Worm (Caenorhabditis elegans): Measurements from ENCODE around the gene F40G9.14.

DNA sequence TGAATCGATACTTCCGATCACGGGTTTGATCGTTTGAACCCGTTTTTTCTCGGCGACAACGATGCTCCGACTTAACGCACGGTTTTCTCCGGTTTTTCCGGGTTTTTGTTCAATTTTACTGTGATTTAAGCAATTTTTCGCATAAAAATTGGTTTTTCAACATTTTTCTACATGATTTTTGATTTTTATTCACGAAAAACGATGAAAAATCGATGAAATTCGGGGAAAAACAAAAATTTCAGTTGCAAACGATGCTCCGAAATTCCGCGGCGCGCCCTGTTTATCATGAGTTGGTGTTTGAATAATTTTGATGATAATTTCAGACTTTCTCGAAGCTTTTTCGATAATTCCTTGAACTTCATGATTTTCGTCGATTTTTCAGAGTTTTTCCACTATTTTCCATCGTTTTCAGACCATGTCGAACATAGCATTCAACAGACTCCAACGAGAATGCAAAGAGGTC lies 10.8 kb upstream of the F40G9.14 start, which contains the start of gene ubc-20:
- TF ChIP-seq unc-130 (GFP tag; optimal IDR thresholded peaks at IDR 0.05) = no peak
- no peak for TF ChIP-seq madf-10 (tag; optimal IDR thresholded peaks at IDR 0.05)

Data from whole organism, young adult.